Worm (Caenorhabditis elegans) whole organism, dauer: ENCODE measurements around the gene hnd-1.
"Not testable (repeated sequence)": the region's sequence is repeated elsewhere in the genome, so short reads cannot be mapped to it uniquely, and the experiment has no call there.

Source experiments
- unc-62 ChIP-seq: sonication (generic microtip); optimal IDR thresholded peaks from 2 replicates; lab custom pipeline; 2017; ENCODE audit warnings: missing biosample characterization, missing genetic modification reagents, missing genetic modification characterization

Gene hnd-1

ce11 chrX:11684261-11684660 is at the start of gene hnd-1:
TSS of gene hnd-1 (plus strand) at chrX:11684561.
- TF ChIP-seq unc-62, result no peak

- no peak for TF ChIP-seq unc-62
Observed at ce11 chrX:11637721-11638120, 46.6 kb upstream of the hnd-1 start.

ce11 chrX:11638987-11639386 is 45.4 kb upstream of the hnd-1 start:
- no peak for TF ChIP-seq unc-62

- TF ChIP-seq unc-62, result no peak
Observed at ce11 chrX:11640463-11640995, 43.8 kb upstream of the hnd-1 start.

- TF ChIP-seq unc-62, result no peak
Observed at ce11 chrX:11641562-11641961, 42.8 kb upstream of the hnd-1 start.

ce11 chrX:11643767-11644235 is 40.6 kb upstream of the hnd-1 start, which contains the start of gene sto-4:
TSS of gene sto-4 (plus strand) at chrX:11644126.
- not testable (repeated sequence) for TF ChIP-seq unc-62

ce11 chrX:11645517-11645916 is 38.8 kb upstream of the hnd-1 start:
- TF ChIP-seq unc-62, result no peak

- TF ChIP-seq unc-62, result no peak
Observed at ce11 chrX:11647165-11647564, 37.2 kb upstream of the hnd-1 start, which contains the start of gene T04F8.8. TSS of gene T04F8.8 (plus strand) at chrX:11647465.

ce11 chrX:11650751-11651150 is 33.6 kb upstream of the hnd-1 start, which contains the start of gene cutl-11:
TSS of gene cutl-11 (minus strand) at chrX:11650851.
- TF ChIP-seq unc-62, result no peak

- TF ChIP-seq unc-62, result no peak
Observed at ce11 chrX:11656519-11657006, 27.8 kb upstream of the hnd-1 start, which contains the start of gene T04F8.2. TSS of gene T04F8.2 (minus strand) at chrX:11656569.

ce11 chrX:11658331-11658730 is 26.0 kb upstream of the hnd-1 start, which contains the start of gene T04F8.3:
TSS of gene T04F8.3 (plus strand) at chrX:11658631.
- TF ChIP-seq unc-62, result no peak

ce11 chrX:11661625-11662024 is 22.7 kb upstream of the hnd-1 start, which contains the start of gene sfxn-1.5:
TSS of gene sfxn-1.5 (minus strand) at chrX:11661660.
- TF ChIP-seq unc-62, result no peak

- TF ChIP-seq unc-62, result no peak
Observed at ce11 chrX:11662069-11662468, 22.3 kb upstream of the hnd-1 start.

ce11 chrX:11662557-11662956 is 21.8 kb upstream of the hnd-1 start:
- TF ChIP-seq unc-62, result no peak

- no peak for TF ChIP-seq unc-62
Observed at ce11 chrX:11664184-11664583, 20.2 kb upstream of the hnd-1 start.

ce11 chrX:11665522-11666017 is 18.8 kb upstream of the hnd-1 start:
- no peak for TF ChIP-seq unc-62

ce11 chrX:11666545-11667177 is 17.7 kb upstream of the hnd-1 start, which contains the start of gene noca-2:
TSS of gene noca-2 (plus strand) at chrX:11667127.
- TF ChIP-seq unc-62, result no peak
